Fruit fly (Drosophila melanogaster) whole organism, embryonic: ENCODE measurements around the gene CG8349.

ENCODE experiments used
- CG10366 ChIP-seq: fragments of 200-800 bp; sonication (Bioruptor generic); IDR thresholded peaks from 2 replicates; pipeline ENCODE4 v1.3.6; 2022; ENCODE audit warnings: missing biosample characterization, missing genetic modification characterization
- CG10431 ChIP-seq: fragments of 200-800 bp; sonication (Bioruptor generic); optimal IDR thresholded peaks from 3 replicates; lab custom pipeline; 2018; ENCODE audit warnings: missing biosample characterization, mild to moderate bottlenecking, missing genetic modification characterization
- CG11085 ChIP-seq: fragments of 200-800 bp; sonication (Bioruptor generic); IDR thresholded peaks from 2 replicates; pipeline ENCODE4 v1.3.6; 2022; ENCODE audit warnings: missing biosample characterization, missing genetic modification characterization
- CG12104 ChIP-seq: fragments of 200-800 bp; sonication (Bioruptor generic); optimal IDR thresholded peaks from 3 replicates; lab custom pipeline; 2016; ENCODE audit warnings: missing biosample characterization, missing genetic modification characterization
- CG12659 ChIP-seq: fragments of 200-800 bp; sonication (Bioruptor generic); optimal IDR thresholded peaks from 3 replicates; lab custom pipeline; 2017; ENCODE audit warnings: mild to moderate bottlenecking, missing biosample characterization, missing genetic modification reagents, missing genetic modification characterization
- CG13424 ChIP-seq: fragments of 200-800 bp; sonication (Bioruptor generic); optimal IDR thresholded peaks from 2 replicates; lab custom pipeline; 2019; ENCODE audit warnings: missing biosample characterization, mild to moderate bottlenecking, missing genetic modification characterization, moderate library complexity
- CG14965 ChIP-seq: fragments of 200-800 bp; sonication (Bioruptor generic); optimal IDR thresholded peaks from 2 replicates; lab custom pipeline; 2016; ENCODE audit warnings: missing biosample characterization, missing genetic modification characterization, borderline replicate concordance
- CG15269 ChIP-seq: fragments of 200-800 bp; sonication (Bioruptor generic); optimal IDR thresholded peaks from 2 replicates; lab custom pipeline; 2018; ENCODE audit warnings: missing biosample characterization, mild to moderate bottlenecking, missing genetic modification characterization, moderate library complexity
- CG18476 ChIP-seq: fragments of 200-800 bp; sonication (Bioruptor generic); optimal IDR thresholded peaks from 2 replicates; lab custom pipeline; 2016; ENCODE audit warnings: missing biosample characterization, mild to moderate bottlenecking, missing genetic modification characterization
- CG2120 ChIP-seq: fragments of 200-800 bp; sonication (Bioruptor generic); optimal IDR thresholded peaks from 3 replicates; lab custom pipeline; 2016; ENCODE audit warnings: missing biosample characterization, missing genetic modification characterization
- CG2202 ChIP-seq: fragments of 200-800 bp; sonication (Bioruptor generic); optimal IDR thresholded peaks from 2 replicates; lab custom pipeline; 2018; ENCODE audit warnings: missing biosample characterization, mild to moderate bottlenecking, missing genetic modification characterization
- CG30431 ChIP-seq: fragments of 200-800 bp; sonication (Bioruptor generic); optimal IDR thresholded peaks from 2 replicates; lab custom pipeline; 2017; ENCODE audit warnings: missing biosample characterization, missing genetic modification characterization
- CG31365 ChIP-seq: fragments of 200-800 bp; sonication (Bioruptor generic); optimal IDR thresholded peaks from 2 replicates; lab custom pipeline; 2018; ENCODE audit warnings: missing biosample characterization, mild to moderate bottlenecking, missing genetic modification characterization
- CG31388 ChIP-seq: fragments of 200-800 bp; sonication (Bioruptor generic); optimal IDR thresholded peaks from 2 replicates; lab custom pipeline; 2016; ENCODE audit warnings: missing biosample characterization, missing genetic modification characterization
- CG32767 ChIP-seq: fragments of 200-800 bp; sonication (Bioruptor generic); IDR thresholded peaks from 2 replicates; pipeline ENCODE4 v1.3.6; 2022; ENCODE audit warnings: missing biosample characterization, missing genetic modification characterization
- CG3407 ChIP-seq: fragments of 200-800 bp; sonication (Bioruptor generic); optimal IDR thresholded peaks from 2 replicates; lab custom pipeline; 2018; ENCODE audit warnings: missing biosample characterization, mild to moderate bottlenecking, missing genetic modification characterization
- CG6765 ChIP-seq: fragments of 200-800 bp; sonication (Bioruptor generic); optimal IDR thresholded peaks from 3 replicates; lab custom pipeline; 2017; ENCODE audit warnings: missing biosample characterization, mild to moderate bottlenecking, missing genetic modification characterization
- CG6791 ChIP-seq: fragments of 200-800 bp; sonication (Bioruptor generic); IDR thresholded peaks from 3 replicates; pipeline ENCODE4 v1.3.6; 2022; ENCODE audit warnings: missing biosample characterization, missing genetic modification characterization; ENCODE audit not compliant: partially characterized antibody
- Dfd ChIP-seq, 2 experiments: fragments of >200 bp; optimal IDR thresholded peaks; 2 replicates each; lab custom pipeline; 2017; ENCODE audit warnings: missing biosample characterization in 2 of 2, missing genetic modification characterization in 2 of 2
- Dll ChIP-seq: fragments of 200-800 bp; sonication (Bioruptor generic); IDR thresholded peaks from 4 replicates; pipeline ENCODE4 v1.3.6; 2022; ENCODE audit warnings: missing biosample characterization, missing genetic modification characterization; ENCODE audit not compliant: partially characterized antibody
- HLHmδ ChIP-seq: fragments of 200-800 bp; sonication (Bioruptor generic); optimal IDR thresholded peaks from 2 replicates; lab custom pipeline; 2018; ENCODE audit warnings: missing biosample characterization, mild to moderate bottlenecking, missing genetic modification characterization, moderate library complexity
- Hey ChIP-seq: fragments of 200-800 bp; sonication (Bioruptor generic); optimal IDR thresholded peaks from 3 replicates; lab custom pipeline; 2018; ENCODE audit warnings: missing biosample characterization, mild to moderate bottlenecking, missing genetic modification characterization
- Hr78 ChIP-seq, 2 experiments: fragments of 200-800 bp in 1 of 2; fragments of >200 bp in 1 of 2; sonication (Bioruptor generic) in 1 of 2; optimal IDR thresholded peaks; 2 replicates each; lab custom pipeline; 2017 to 2019; ENCODE audit warnings: missing biosample characterization in 2 of 2, missing genetic modification characterization in 2 of 2, mild to moderate bottlenecking in 1 of 2, moderate library complexity in 1 of 2
- MTF-1 ChIP-seq: fragments of 200-800 bp; sonication (Bioruptor generic); optimal IDR thresholded peaks from 2 replicates; lab custom pipeline; 2018; ENCODE audit warnings: missing biosample characterization, mild to moderate bottlenecking, missing genetic modification characterization, borderline replicate concordance
- Pdp1 ChIP-seq, 2 experiments: fragments of 200-800 bp; sonication (Bioruptor generic); optimal IDR thresholded peaks; 3 replicates each; lab custom pipeline; 2016; ENCODE audit warnings: missing biosample characterization in 2 of 2, missing genetic modification characterization in 2 of 2, mild to moderate bottlenecking in 1 of 2, moderate library complexity in 1 of 2
- TFAM ChIP-seq: fragments of 200-800 bp; sonication (Bioruptor generic); optimal IDR thresholded peaks from 2 replicates; lab custom pipeline; 2017; ENCODE audit warnings: missing biosample characterization, missing genetic modification characterization, inconsistent platforms
- ab ChIP-seq: fragments of 200-800 bp; sonication (Bioruptor generic); optimal IDR thresholded peaks from 2 replicates; lab custom pipeline; 2016; ENCODE audit warnings: missing biosample characterization, missing genetic modification characterization
- az2 ChIP-seq: fragments of 200-800 bp; sonication (Bioruptor generic); optimal IDR thresholded peaks from 3 replicates; lab custom pipeline; 2016; ENCODE audit warnings: missing biosample characterization, missing genetic modification characterization
- bab2 ChIP-seq: fragments of 200-800 bp; sonication (Bioruptor generic); optimal IDR thresholded peaks from 2 replicates; lab custom pipeline; 2016; ENCODE audit warnings: missing biosample characterization, missing genetic modification characterization
- bbx ChIP-seq: fragments of 200-800 bp; sonication (Bioruptor generic); IDR thresholded peaks from 2 replicates; pipeline ENCODE4 v1.3.6; 2022; ENCODE audit warnings: missing biosample characterization, missing genetic modification characterization; ENCODE audit not compliant: partially characterized antibody
- crp ChIP-seq, 2 experiments: fragments of 200-800 bp; sonication (Bioruptor generic); optimal IDR thresholded peaks; 2 replicates in 1 of 2; 3 replicates in 1 of 2; lab custom pipeline; 2017; ENCODE audit warnings: missing biosample characterization in 2 of 2, missing genetic modification characterization in 2 of 2, mild to moderate bottlenecking in 1 of 2, moderate library complexity in 1 of 2
- dysf ChIP-seq: fragments of 200-800 bp; sonication (Bioruptor generic); IDR thresholded peaks from 3 replicates; pipeline ENCODE4 v1.3.6; 2022; ENCODE audit warnings: missing biosample characterization, missing genetic modification characterization
- fd3F ChIP-seq: fragments of 200-800 bp; sonication (Bioruptor generic); optimal IDR thresholded peaks from 2 replicates; lab custom pipeline; 2018; ENCODE audit warnings: missing biosample characterization, mild to moderate bottlenecking, missing genetic modification characterization, moderate library complexity
- ftz-f1 ChIP-seq: fragments of 200-800 bp; sonication (Bioruptor generic); optimal IDR thresholded peaks from 2 replicates; lab custom pipeline; 2016; ENCODE audit warnings: missing biosample characterization, missing genetic modification characterization
- her ChIP-seq: fragments of 200-800 bp; sonication (Bioruptor generic); optimal IDR thresholded peaks from 2 replicates; lab custom pipeline; 2016; ENCODE audit warnings: missing biosample characterization, missing genetic modification characterization
- hth ChIP-seq: fragments of >200 bp; optimal IDR thresholded peaks from 2 replicates; lab custom pipeline; 2017; ENCODE audit warnings: inconsistent platforms
- jigr1 ChIP-seq: fragments of 200-800 bp; sonication (Bioruptor generic); IDR thresholded peaks from 3 replicates; pipeline ENCODE4 v1.3.6; 2022; ENCODE audit warnings: missing biosample characterization, missing genetic modification characterization
- kay ChIP-seq: fragments of 200-800 bp; sonication (Bioruptor generic); optimal IDR thresholded peaks from 2 replicates; lab custom pipeline; 2016; ENCODE audit warnings: missing biosample characterization, missing genetic modification characterization
- ken ChIP-seq: fragments of 200-800 bp; sonication (Bioruptor generic); IDR thresholded peaks from 3 replicates; pipeline ENCODE4 v1.3.6; 2022; ENCODE audit warnings: missing biosample characterization, missing genetic modification characterization
- peb ChIP-seq: fragments of 200-800 bp; sonication (Bioruptor generic); IDR thresholded peaks from 2 replicates; pipeline ENCODE4 v1.3.6; 2022; ENCODE audit warnings: missing biosample characterization, missing genetic modification characterization
- pho ChIP-seq: fragments of 200-800 bp; sonication (Bioruptor generic); optimal IDR thresholded peaks from 2 replicates; lab custom pipeline; 2016; ENCODE audit warnings: missing biosample characterization, missing genetic modification characterization
- prd ChIP-seq, 3 experiments: fragments of >200 bp in 2 of 3; fragments of 200-800 bp in 1 of 3; sonication (Bioruptor generic) in 1 of 3; optimal IDR thresholded peaks in 2 of 3; IDR thresholded peaks in 1 of 3; 2 replicates in 2 of 3; 3 replicates in 1 of 3; pipeline versions ENCODE4 v1.3.6 to Lab custom; 2017 to 2022; ENCODE audit warnings: missing biosample characterization in 1 of 3, missing genetic modification characterization in 1 of 3
- seq ChIP-seq: fragments of 200-800 bp; sonication (Bioruptor generic); IDR thresholded peaks from 2 replicates; pipeline ENCODE4 v1.3.6; 2022; ENCODE audit warnings: missing biosample characterization, missing genetic modification characterization
- sqz ChIP-seq: fragments of 200-800 bp; sonication (Bioruptor generic); optimal IDR thresholded peaks from 3 replicates; lab custom pipeline; 2018; ENCODE audit warnings: missing biosample characterization, mild to moderate bottlenecking, missing genetic modification characterization
- stc ChIP-seq: fragments of 200-800 bp; sonication (Bioruptor generic); IDR thresholded peaks from 2 replicates; pipeline ENCODE4 v1.3.6; 2022; ENCODE audit warnings: missing biosample characterization, missing genetic modification characterization
- sug ChIP-seq: fragments of 200-800 bp; optimal IDR thresholded peaks from 2 replicates; lab custom pipeline; 2019; ENCODE audit warnings: missing biosample characterization, mild to moderate bottlenecking, missing genetic modification characterization, moderate library complexity
- tgo ChIP-seq: fragments of 200-800 bp; sonication (Bioruptor generic); IDR thresholded peaks from 3 replicates; pipeline ENCODE4 v1.3.6; 2022; ENCODE audit warnings: missing biosample characterization, missing genetic modification characterization
- yki ChIP-seq: fragments of >200 bp; optimal IDR thresholded peaks from 3 replicates; lab custom pipeline; 2018
- zen2 ChIP-seq: fragments of 200-800 bp; sonication (Bioruptor generic); IDR thresholded peaks from 3 replicates; pipeline ENCODE4 v1.3.6; 2022; ENCODE audit warnings: missing biosample characterization, missing genetic modification characterization; ENCODE audit not compliant: partially characterized antibody
- zfh1 ChIP-seq: fragments of 200-800 bp; sonication (Bioruptor generic); IDR thresholded peaks from 3 replicates; pipeline ENCODE4 v1.3.6; 2022; ENCODE audit warnings: missing biosample characterization, missing genetic modification characterization

CG8349 gene

dm6 chr2L:8239712-8240245 is 24.1 kb downstream of the CG8349 start, which contains the start of gene Pvr (continued):
- TF ChIP-seq CG13424 (tag; lab: Kevin White, UChicago), result no peak
- TF ChIP-seq CG2202 (tag; lab: Kevin White, UChicago), result no peak
- TF ChIP-seq Hey, result no peak
- TF ChIP-seq fd3F (GFP tag; lab: Kevin White, UChicago), result no peak
- TF ChIP-seq Dll (GFP tag; lab: Robert Waterston, UW), result peak; percentile 97
- TF ChIP-seq prd (optimal IDR thresholded peaks at IDR 0.05; lab: Kevin White, UChicago), result no peak
- TF ChIP-seq prd (GFP tag; IDR thresholded peaks at IDR 0.05; lab: Robert Waterston, UW), result no peak
- TF ChIP-seq CG10366 (GFP tag; lab: Robert Waterston, UW), result no peak
- TF ChIP-seq CG12104 (GFP tag; lab: Kevin White, UChicago), result no peak
- no peak for TF ChIP-seq peb
- TF ChIP-seq CG18476 (GFP tag; lab: Kevin White, UChicago), result peak; percentile 36
- 0 out of 3 replicates have a peak, but pooled peaks have one; percentile 8 for TF ChIP-seq ken (GFP tag; lab: Robert Waterston, UW)
- TF ChIP-seq CG12659, result peak; percentile 55
- TF ChIP-seq CG31388 (GFP tag; lab: Kevin White, UChicago), result no peak
- TF ChIP-seq jigr1, result no peak
- no peak for TF ChIP-seq dysf (GFP tag; lab: Robert Waterston, UW)
- TF ChIP-seq seq (GFP tag; lab: Robert Waterston, UW), result no peak
- no peak for TF ChIP-seq yki (lab: Kevin White, UChicago)
- TF ChIP-seq bab2, result no peak
- no peak for TF ChIP-seq crp (GFP tag; optimal IDR thresholded peaks at IDR 0.05; lab: Kevin White, UChicago)
- TF ChIP-seq CG2120 (GFP tag; lab: Kevin White, UChicago), result no peak
- TF ChIP-seq CG6791 (GFP tag; lab: Robert Waterston, UW), result peak; percentile 95
- TF ChIP-seq ftz-f1, result no peak
- TF ChIP-seq hth, result no peak
- TF ChIP-seq Hr78 (GFP tag; optimal IDR thresholded peaks at IDR 0.05; lab: Kevin White, UChicago), result no peak
- no peak for TF ChIP-seq CG10431 (GFP tag; lab: Kevin White, UChicago)
- no peak for TF ChIP-seq CG11085 (GFP tag; lab: Robert Waterston, UW)
- no peak for TF ChIP-seq CG32767 (GFP tag; lab: Robert Waterston, UW)
- TF ChIP-seq CG14965 (GFP tag; lab: Kevin White, UChicago), result no peak
- no peak for TF ChIP-seq sug (tag; lab: Kevin White, UChicago)
- TF ChIP-seq TFAM (GFP tag; lab: Kevin White, UChicago), result no peak
- no peak for TF ChIP-seq ab (GFP tag; lab: Kevin White, UChicago)
- TF ChIP-seq az2 (GFP tag; lab: Kevin White, UChicago), result no peak
- peak; percentile 15; the same call in 1 of the 2 replicates for TF ChIP-seq stc (GFP tag; lab: Robert Waterston, UW)
- TF ChIP-seq CG30431, result no peak
- no peak for TF ChIP-seq Dfd (GFP tag; optimal IDR thresholded peaks at IDR 0.05; lab: Kevin White, UChicago)
- TF ChIP-seq sqz (GFP tag; lab: Kevin White, UChicago), result no peak
- no peak for TF ChIP-seq pho (GFP tag; lab: Kevin White, UChicago)
- TF ChIP-seq her (GFP tag; lab: Kevin White, UChicago), result no peak
- TF ChIP-seq MTF-1 (GFP tag; lab: Kevin White, UChicago), result peak; percentile 28
- no peak for TF ChIP-seq kay (GFP tag; lab: Kevin White, UChicago)
- no peak for TF ChIP-seq zfh1 (GFP tag; lab: Robert Waterston, UW)
- TF ChIP-seq HLHmδ (GFP tag; lab: Kevin White, UChicago), result peak; percentile 19
- no peak for TF ChIP-seq Pdp1 (GFP tag; optimal IDR thresholded peaks at IDR 0.05; lab: Kevin White, UChicago)
- TF ChIP-seq zen2 (GFP tag; lab: Robert Waterston, UW), result peak; percentile 95
- TF ChIP-seq CG31365 (tag; lab: Kevin White, UChicago), result no peak
- TF ChIP-seq CG3407 (GFP tag; lab: Kevin White, UChicago), result no peak
- TF ChIP-seq CG6765, result no peak
- no peak for TF ChIP-seq tgo (GFP tag; lab: Robert Waterston, UW)
- no peak for TF ChIP-seq CG15269 (tag; lab: Kevin White, UChicago)
- TF ChIP-seq bbx (GFP tag; lab: Robert Waterston, UW), result peak; percentile 97
